Fruit fly (Drosophila melanogaster) whole organism, embryonic: ENCODE data around the gene Pld3.

Experiments used
- CG10147 ChIP-seq: fragments of 200-800 bp; sonication (Bioruptor generic); optimal IDR thresholded peaks from 2 replicates; lab custom pipeline; 2019; ENCODE audit warnings: missing biosample characterization, mild to moderate bottlenecking, missing genetic modification characterization, moderate library complexity
- CG10431 ChIP-seq: fragments of 200-800 bp; sonication (Bioruptor generic); optimal IDR thresholded peaks from 3 replicates; lab custom pipeline; 2018; ENCODE audit warnings: missing biosample characterization, mild to moderate bottlenecking, missing genetic modification characterization
- CG10565 ChIP-seq: fragments of 200-800 bp; sonication (Bioruptor generic); optimal IDR thresholded peaks from 3 replicates; lab custom pipeline; 2016; ENCODE audit warnings: missing biosample characterization, mild to moderate bottlenecking, missing genetic modification characterization
- CG11247 ChIP-seq: fragments of 200-800 bp; sonication (Bioruptor generic); IDR thresholded peaks from 2 replicates; pipeline ENCODE4 v1.3.6; 2022; ENCODE audit warnings: missing biosample characterization, missing genetic modification characterization
- CG11504 ChIP-seq: fragments of 200-800 bp; sonication (Bioruptor generic); optimal IDR thresholded peaks from 3 replicates; lab custom pipeline; 2019; ENCODE audit warnings: missing biosample characterization, mild to moderate bottlenecking, missing genetic modification characterization, moderate library complexity
- CG11560 ChIP-seq: fragments of 200-800 bp; sonication (Bioruptor generic); IDR thresholded peaks from 3 replicates; pipeline ENCODE4 v1.3.6; 2022; ENCODE audit warnings: missing biosample characterization, missing genetic modification characterization
- CG12219 ChIP-seq: fragments of 200-800 bp; sonication (Bioruptor generic); optimal IDR thresholded peaks from 3 replicates; lab custom pipeline; 2018; ENCODE audit warnings: missing biosample characterization, mild to moderate bottlenecking, missing genetic modification characterization
- CG12659 ChIP-seq: fragments of 200-800 bp; sonication (Bioruptor generic); optimal IDR thresholded peaks from 3 replicates; lab custom pipeline; 2017; ENCODE audit warnings: mild to moderate bottlenecking, missing biosample characterization, missing genetic modification reagents, missing genetic modification characterization
- CG14860 ChIP-seq: fragments of 200-800 bp; sonication (Bioruptor generic); IDR thresholded peaks from 3 replicates; pipeline ENCODE4 v1.3.6; 2022; ENCODE audit warnings: missing biosample characterization, missing genetic modification characterization; ENCODE audit not compliant: partially characterized antibody
- CG1832 ChIP-seq: fragments of 200-800 bp; sonication (Bioruptor generic); optimal IDR thresholded peaks from 2 replicates; lab custom pipeline; 2017; ENCODE audit warnings: missing biosample characterization, mild to moderate bottlenecking, missing genetic modification characterization, inconsistent platforms
- CG4282 ChIP-seq: fragments of 200-800 bp; sonication (Bioruptor generic); optimal IDR thresholded peaks from 2 replicates; lab custom pipeline; 2016; ENCODE audit warnings: missing biosample characterization, missing genetic modification characterization
- CG4854 ChIP-seq: fragments of 200-800 bp; sonication (Bioruptor generic); optimal IDR thresholded peaks from 2 replicates; lab custom pipeline; 2016; ENCODE audit warnings: missing biosample characterization, missing genetic modification characterization, inconsistent platforms
- CG6683 ChIP-seq: fragments of 200-800 bp; sonication (Bioruptor generic); optimal IDR thresholded peaks from 2 replicates; lab custom pipeline; 2017; ENCODE audit warnings: missing biosample characterization, mild to moderate bottlenecking, missing genetic modification characterization, missing genetic modification reagents
- CG6854 ChIP-seq: fragments of 200-800 bp; sonication (Bioruptor generic); optimal IDR thresholded peaks from 3 replicates; lab custom pipeline; 2017; ENCODE audit warnings: missing biosample characterization, mild to moderate bottlenecking, missing genetic modification characterization
- CG7556 ChIP-seq: fragments of 200-800 bp; sonication (Bioruptor generic); optimal IDR thresholded peaks from 2 replicates; lab custom pipeline; 2017; ENCODE audit warnings: missing biosample characterization, mild to moderate bottlenecking, missing genetic modification characterization
- CG8290 ChIP-seq, 3 experiments: fragments of 200-800 bp; sonication (Bioruptor generic); optimal IDR thresholded peaks; 2 replicates each; lab custom pipeline; 2016 to 2019; ENCODE audit warnings: missing biosample characterization in 3 of 3, missing genetic modification characterization in 3 of 3, mild to moderate bottlenecking in 2 of 3, moderate library complexity in 1 of 3
- CG9437 ChIP-seq: fragments of 200-800 bp; sonication (Bioruptor generic); optimal IDR thresholded peaks from 2 replicates; lab custom pipeline; 2018; ENCODE audit warnings: missing biosample characterization, mild to moderate bottlenecking, missing genetic modification characterization
- CTCF ChIP-seq: fragments of 200-800 bp; sonication (Bioruptor generic); optimal IDR thresholded peaks from 2 replicates; lab custom pipeline; 2017; ENCODE audit warnings: missing biosample characterization, mild to moderate bottlenecking, missing genetic modification characterization, moderate library complexity
- CrebB ChIP-seq: fragments of 200-800 bp; sonication (Bioruptor generic); optimal IDR thresholded peaks from 3 replicates; lab custom pipeline; 2018; ENCODE audit warnings: missing biosample characterization, mild to moderate bottlenecking, missing genetic modification characterization
- Dbx ChIP-seq: fragments of 200-800 bp; sonication (Bioruptor generic); IDR thresholded peaks from 3 replicates; pipeline ENCODE4 v1.3.6; 2022; ENCODE audit warnings: missing biosample characterization, missing genetic modification characterization
- H2.0 ChIP-seq: fragments of 200-800 bp; sonication (Bioruptor generic); IDR thresholded peaks from 2 replicates; pipeline ENCODE4 v1.3.6; 2022; ENCODE audit warnings: missing biosample characterization, missing genetic modification characterization
- Neu2 ChIP-seq: fragments of 200-800 bp; sonication (Bioruptor generic); optimal IDR thresholded peaks from 3 replicates; lab custom pipeline; 2016; ENCODE audit warnings: missing biosample characterization, missing genetic modification characterization, borderline replicate concordance
- Oaz ChIP-seq: fragments of 200-800 bp; sonication (Bioruptor generic); IDR thresholded peaks from 2 replicates; pipeline ENCODE4 v1.3.6; 2022; ENCODE audit warnings: missing biosample characterization, missing genetic modification characterization
- Optix ChIP-seq: fragments of 200-800 bp; sonication (Bioruptor generic); IDR thresholded peaks from 3 replicates; pipeline ENCODE4 v1.3.6; 2022; ENCODE audit warnings: missing biosample characterization, missing genetic modification characterization
- Rfx ChIP-seq: fragments of 200-800 bp; sonication (Bioruptor generic); IDR thresholded peaks from 2 replicates; pipeline ENCODE4 v1.3.6; 2022; ENCODE audit warnings: missing biosample characterization, missing genetic modification characterization
- Sin3A ChIP-seq: fragments of >200 bp; optimal IDR thresholded peaks from 2 replicates; lab custom pipeline; 2018
- Sox102F ChIP-seq: fragments of 200-800 bp; sonication (Bioruptor generic); optimal IDR thresholded peaks from 2 replicates; lab custom pipeline; 2018; ENCODE audit warnings: missing biosample characterization, mild to moderate bottlenecking, missing genetic modification characterization, moderate library complexity
- Usf ChIP-seq: fragments of 200-800 bp; sonication (Bioruptor generic); optimal IDR thresholded peaks from 2 replicates; lab custom pipeline; 2017; ENCODE audit warnings: missing genotype, missing biosample characterization, missing genetic modification characterization
- ase ChIP-seq: fragments of 200-800 bp; sonication (Bioruptor generic); IDR thresholded peaks from 3 replicates; pipeline ENCODE4 v1.3.6; 2022; ENCODE audit warnings: missing biosample characterization, missing genetic modification characterization
- chm ChIP-seq: fragments of 200-800 bp; sonication (Bioruptor generic); IDR thresholded peaks from 2 replicates; pipeline ENCODE4 v1.3.6; 2022; ENCODE audit warnings: missing biosample characterization, missing genetic modification characterization
- chn ChIP-seq: fragments of 200-800 bp; sonication (Bioruptor generic); optimal IDR thresholded peaks from 2 replicates; lab custom pipeline; 2016; ENCODE audit warnings: missing biosample characterization, missing genetic modification characterization
- croc ChIP-seq: fragments of 200-800 bp; sonication (Bioruptor generic); conservative IDR thresholded peaks from 3 replicates; pipeline ENCODE4 v1.3.6; 2022; ENCODE audit warnings: missing biosample characterization, missing genetic modification characterization
- crol ChIP-seq: fragments of 200-800 bp; sonication (Bioruptor generic); IDR thresholded peaks from 2 replicates; pipeline ENCODE4 v1.3.6; 2022; ENCODE audit warnings: missing biosample characterization, missing genetic modification characterization
- disco-r ChIP-seq: fragments of 200-800 bp; sonication (Bioruptor generic); optimal IDR thresholded peaks from 2 replicates; lab custom pipeline; 2016; ENCODE audit warnings: missing biosample characterization, missing genetic modification characterization
- emc ChIP-seq: fragments of 200-800 bp; sonication (Bioruptor generic); optimal IDR thresholded peaks from 2 replicates; lab custom pipeline; 2016; ENCODE audit warnings: missing biosample characterization, missing genetic modification characterization
- esg ChIP-seq: fragments of 200-800 bp; sonication (Bioruptor generic); conservative IDR thresholded peaks from 2 replicates; pipeline ENCODE4 v1.3.6; 2022; ENCODE audit warnings: missing biosample characterization, missing genetic modification characterization
- gt ChIP-seq: fragments of 200-800 bp; sonication (Bioruptor generic); IDR thresholded peaks from 2 replicates; pipeline ENCODE4 v1.3.6; 2022; ENCODE audit warnings: missing biosample characterization, missing genetic modification characterization
- nom ChIP-seq: fragments of 200-800 bp; sonication (Bioruptor generic); optimal IDR thresholded peaks from 2 replicates; lab custom pipeline; 2017; ENCODE audit warnings: missing biosample characterization, missing genetic modification characterization, mild to moderate bottlenecking, moderate library complexity, missing genetic modification reagents
- onecut ChIP-seq: fragments of 200-800 bp; sonication (Bioruptor generic); IDR thresholded peaks from 2 replicates; pipeline ENCODE4 v1.3.6; 2022; ENCODE audit warnings: missing biosample characterization, missing genetic modification characterization
- phol ChIP-seq: fragments of 200-800 bp; sonication (Bioruptor generic); optimal IDR thresholded peaks from 3 replicates; lab custom pipeline; 2018; ENCODE audit warnings: missing biosample characterization, mild to moderate bottlenecking, missing genetic modification characterization, moderate library complexity
- pnt ChIP-seq: fragments of 200-800 bp; sonication (Bioruptor generic); optimal IDR thresholded peaks from 3 replicates; lab custom pipeline; 2016; ENCODE audit warnings: missing biosample characterization, missing genetic modification characterization
- ranshi ChIP-seq: fragments of 200-800 bp; sonication (Bioruptor generic); IDR thresholded peaks from 2 replicates; pipeline ENCODE4 v1.3.6; 2022; ENCODE audit warnings: missing biosample characterization, missing genetic modification characterization
- ro ChIP-seq: fragments of 200-800 bp; sonication (Bioruptor generic); IDR thresholded peaks from 2 replicates; pipeline ENCODE4 v1.3.6; 2022; ENCODE audit warnings: missing biosample characterization, missing genetic modification characterization
- sens ChIP-seq: fragments of 200-800 bp; sonication (Bioruptor generic); peaks from one replicate; lab custom pipeline; 2016; ENCODE audit warnings: missing biosample characterization, missing genetic modification characterization
- sisA ChIP-seq: fragments of 200-800 bp; sonication (Bioruptor generic); IDR thresholded peaks from 2 replicates; pipeline ENCODE4 v1.3.6; 2022; ENCODE audit warnings: missing biosample characterization, missing genetic modification characterization
- so ChIP-seq: fragments of 200-800 bp; sonication (Bioruptor generic); IDR thresholded peaks from 3 replicates; pipeline ENCODE4 v1.3.6; 2022; ENCODE audit warnings: missing biosample characterization, missing genetic modification characterization
- ssp ChIP-seq: fragments of 200-800 bp; sonication (Bioruptor generic); IDR thresholded peaks from 2 replicates; pipeline ENCODE4 v1.3.6; 2022; ENCODE audit warnings: missing biosample characterization, missing genetic modification characterization
- tll ChIP-seq, 2 experiments: fragments of 200-800 bp in 1 of 2; fragments of >200 bp in 1 of 2; sonication (Bioruptor generic) in 1 of 2; optimal IDR thresholded peaks; 2 replicates each; lab custom pipeline; 2017 to 2019; ENCODE audit warnings: missing biosample characterization in 2 of 2, missing genetic modification characterization in 2 of 2, mild to moderate bottlenecking in 1 of 2, moderate library complexity in 1 of 2
- tna ChIP-seq: fragments of 200-800 bp; sonication (Bioruptor generic); IDR thresholded peaks from 2 replicates; pipeline ENCODE4 v1.3.6; 2022; ENCODE audit warnings: missing biosample characterization, missing genetic modification characterization; ENCODE audit not compliant: partially characterized antibody
- unpg ChIP-seq: fragments of 200-800 bp; sonication (Bioruptor generic); optimal IDR thresholded peaks from 3 replicates; lab custom pipeline; 2018; ENCODE audit warnings: missing biosample characterization, mild to moderate bottlenecking, missing genetic modification characterization, moderate library complexity
- yki ChIP-seq: fragments of >200 bp; optimal IDR thresholded peaks from 3 replicates; lab custom pipeline; 2018
- z ChIP-seq: fragments of 200-800 bp; sonication (Bioruptor generic); IDR thresholded peaks from 3 replicates; pipeline ENCODE4 v1.3.6; 2022; ENCODE audit warnings: missing biosample characterization, missing genetic modification characterization

Gene Pld3

DNA sequence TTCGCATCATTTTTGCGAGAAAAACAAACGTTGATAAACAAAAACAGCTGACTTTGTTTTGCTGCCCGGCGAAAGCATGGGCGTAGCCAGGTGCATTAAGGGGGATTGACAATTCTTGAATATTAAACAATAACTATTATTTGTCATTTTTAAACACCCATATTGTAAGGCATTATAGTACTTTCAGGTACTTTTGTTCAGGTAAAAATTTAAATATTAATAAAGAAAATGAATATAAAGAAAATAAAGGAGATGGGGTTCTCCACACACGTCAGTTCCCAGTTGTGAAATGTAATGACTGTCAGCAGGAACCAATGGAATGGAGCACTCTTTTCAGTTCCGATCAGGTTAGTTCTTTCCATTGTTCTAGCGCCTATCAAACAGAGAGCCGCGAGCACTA lies at the start of gene Pld3, which contains the start of gene Coq3 (continued):
- peak; percentile 66 for TF ChIP-seq CG6683
- TF ChIP-seq CG10147 (GFP tag; lab: Kevin White, UChicago), result peak; percentile 76
- TF ChIP-seq Neu2 (GFP tag; lab: Kevin White, UChicago), result no peak
- TF ChIP-seq CG7556 (GFP tag; lab: Kevin White, UChicago), result peak; percentile 81
- peak; percentile 21 for TF ChIP-seq CTCF (GFP tag; lab: Kevin White, UChicago)
- peak; percentile 55 for TF ChIP-seq CG6854 (GFP tag; lab: Kevin White, UChicago)
- TF ChIP-seq CG12219 (GFP tag; lab: Kevin White, UChicago), result peak; percentile 56
- 0 out of 2 replicates have a peak, but pooled peaks have one; percentile 20 for TF ChIP-seq Oaz (GFP tag; lab: Robert Waterston, UW)
- peak; percentile 79 for TF ChIP-seq ranshi
- no peak for TF ChIP-seq disco-r
- TF ChIP-seq unpg (GFP tag; lab: Kevin White, UChicago), result peak; percentile 86
- no peak for TF ChIP-seq z (GFP tag; lab: Robert Waterston, UW)
- peak; percentile 59 for TF ChIP-seq CG9437 (GFP tag; lab: Kevin White, UChicago)
- TF ChIP-seq croc (GFP tag; lab: Robert Waterston, UW), result peak; percentile 60
- no peak for TF ChIP-seq CG1832 (GFP tag; lab: Kevin White, UChicago)
- no peak for TF ChIP-seq emc (GFP tag; lab: Kevin White, UChicago)
- no peak for TF ChIP-seq CG11560
- TF ChIP-seq Rfx, result peak; percentile 89
- TF ChIP-seq CG10565, result no peak
- TF ChIP-seq Usf, result peak; percentile 75
- peak; percentile 38; the same call in 1 of the 2 replicates for TF ChIP-seq esg (GFP tag; lab: Robert Waterston, UW)
- peak; percentile 72 for TF ChIP-seq CG8290 (GFP tag; optimal IDR thresholded peaks at IDR 0.05; lab: Kevin White, UChicago)
- peak in 1 of 2 experiments; percentile 90 for TF ChIP-seq CG8290 (tag; optimal IDR thresholded peaks at IDR 0.05; lab: Kevin White, UChicago)
- TF ChIP-seq Sin3A (lab: Kevin White, UChicago), result no peak
- peak; percentile 61 for TF ChIP-seq onecut (GFP tag; lab: Robert Waterston, UW)
- TF ChIP-seq phol (tag; lab: Kevin White, UChicago), result peak; percentile 84
- no peak for TF ChIP-seq tll (GFP tag; optimal IDR thresholded peaks at IDR 0.05; lab: Kevin White, UChicago)
- TF ChIP-seq CG4282 (GFP tag; lab: Kevin White, UChicago), result no peak
- TF ChIP-seq ssp, result peak; percentile 48
- peak; percentile 73 for TF ChIP-seq H2.0 (GFP tag; lab: Robert Waterston, UW)
- TF ChIP-seq Optix, result peak; percentile 74; the same call in 2 of the 3 replicates
- no peak for TF ChIP-seq tna (GFP tag; lab: Robert Waterston, UW)
- TF ChIP-seq sens, result peak; percentile 96
- TF ChIP-seq sisA (GFP tag; lab: Robert Waterston, UW), result peak; percentile 76
- TF ChIP-seq CG4854 (GFP tag; lab: Kevin White, UChicago), result peak; percentile 61
- TF ChIP-seq Dbx (GFP tag; lab: Robert Waterston, UW), result peak; percentile 85
- peak; percentile 6 for TF ChIP-seq CG10431
- TF ChIP-seq so (GFP tag; lab: Robert Waterston, UW), result peak; percentile 68; the same call in 2 of the 3 replicates
- peak; percentile 60 for TF ChIP-seq CrebB (tag; lab: Kevin White, UChicago)
- no peak for TF ChIP-seq yki
- no peak for TF ChIP-seq crol (GFP tag; lab: Robert Waterston, UW)
- no peak for TF ChIP-seq CG14860 (GFP tag; lab: Robert Waterston, UW)
- TF ChIP-seq ase (GFP tag; lab: Robert Waterston, UW), result peak; percentile 76; the same call in 2 of the 3 replicates
- TF ChIP-seq Sox102F (GFP tag; lab: Kevin White, UChicago), result peak; percentile 87
- TF ChIP-seq nom (GFP tag; lab: Kevin White, UChicago), result peak; percentile 86
- TF ChIP-seq chn, result peak; percentile 73
- peak; percentile 72; the same call in 1 of the 2 replicates for TF ChIP-seq CG11247
- peak; percentile 84 for TF ChIP-seq CG12659
- peak; percentile 72 for TF ChIP-seq chm (GFP tag; lab: Robert Waterston, UW)
- TF ChIP-seq gt (GFP tag; lab: Robert Waterston, UW), result no peak
- TF ChIP-seq ro (GFP tag; lab: Robert Waterston, UW), result no peak
- peak; percentile 86 for TF ChIP-seq CG11504 (tag; lab: Kevin White, UChicago)
- peak; percentile 50 for TF ChIP-seq pnt (GFP tag; lab: Kevin White, UChicago)
